Fruit fly (Drosophila melanogaster) Kc167 (cell line): ENCODE measurements around the gene Lgr1.

Source experiments
- Myc ChIP-seq: fragments of >200 bp; optimal IDR thresholded peaks from 2 replicates; lab custom pipeline; 2017; ENCODE audit warnings: missing external identifiers
- Sin3A ChIP-seq: fragments of >200 bp; optimal IDR thresholded peaks from 2 replicates; lab custom pipeline; 2018; ENCODE audit warnings: missing external identifiers
- h ChIP-seq: fragments of >200 bp; optimal IDR thresholded peaks from 3 replicates; lab custom pipeline; 2018; ENCODE audit warnings: missing external identifiers
- insv ChIP-seq: fragments of >200 bp; optimal IDR thresholded peaks from 3 replicates; lab custom pipeline; 2018; ENCODE audit warnings: missing external identifiers
- psq ChIP-seq: fragments of >200 bp; optimal IDR thresholded peaks from 2 replicates; lab custom pipeline; 2017; ENCODE audit warnings: missing external identifiers
- ttk ChIP-seq: sonication (Bioruptor generic); optimal IDR thresholded peaks from 2 replicates; lab custom pipeline; 2017; ENCODE audit warnings: missing external identifiers

The Lgr1 gene

DNA sequence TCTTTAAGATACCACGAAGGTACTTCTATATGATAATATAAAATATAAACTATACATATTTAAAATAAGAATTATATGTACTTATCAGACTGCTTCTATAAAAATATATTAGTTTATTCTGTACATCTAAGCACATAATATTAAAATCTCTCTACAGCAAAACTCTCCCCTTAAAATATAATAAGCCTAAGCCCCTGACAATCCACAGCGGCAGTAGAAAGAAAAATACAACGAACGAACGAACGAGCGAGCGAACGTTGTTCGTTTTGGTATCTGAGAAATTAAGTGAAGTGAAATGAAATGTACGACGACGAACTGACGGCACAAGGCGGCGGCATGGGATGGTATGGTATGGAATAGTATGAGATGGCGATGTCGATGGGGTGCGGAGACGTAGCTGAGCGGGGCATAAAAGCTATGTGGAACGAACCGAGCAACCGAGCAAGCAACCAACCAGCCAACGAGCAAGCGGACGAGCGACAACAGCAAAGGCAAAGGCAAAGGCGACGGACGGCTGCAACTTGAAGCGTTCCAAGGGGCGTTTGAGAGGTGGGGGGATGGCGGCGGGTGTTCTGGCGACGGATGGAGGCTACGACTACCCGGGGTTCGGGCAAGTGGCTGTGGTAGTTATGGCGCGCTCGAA lies 25.0 kb upstream of the Lgr1 start:
- TF ChIP-seq h, result no peak
- TF ChIP-seq psq, result no peak
- no peak for TF ChIP-seq ttk
- TF ChIP-seq insv (lab: Kevin White, UChicago), result no peak
- no peak for TF ChIP-seq Myc (lab: Kevin White, UChicago)
- TF ChIP-seq Sin3A, result no peak

dm6 chr3R:17701131-17701593 lies 24.4 kb upstream of the Lgr1 start:
- no peak for TF ChIP-seq h
- TF ChIP-seq insv (lab: Kevin White, UChicago), result no peak
- no peak for TF ChIP-seq Myc (lab: Kevin White, UChicago)
- TF ChIP-seq psq, result no peak
- TF ChIP-seq ttk, result no peak
- TF ChIP-seq Sin3A, result no peak

DNA sequence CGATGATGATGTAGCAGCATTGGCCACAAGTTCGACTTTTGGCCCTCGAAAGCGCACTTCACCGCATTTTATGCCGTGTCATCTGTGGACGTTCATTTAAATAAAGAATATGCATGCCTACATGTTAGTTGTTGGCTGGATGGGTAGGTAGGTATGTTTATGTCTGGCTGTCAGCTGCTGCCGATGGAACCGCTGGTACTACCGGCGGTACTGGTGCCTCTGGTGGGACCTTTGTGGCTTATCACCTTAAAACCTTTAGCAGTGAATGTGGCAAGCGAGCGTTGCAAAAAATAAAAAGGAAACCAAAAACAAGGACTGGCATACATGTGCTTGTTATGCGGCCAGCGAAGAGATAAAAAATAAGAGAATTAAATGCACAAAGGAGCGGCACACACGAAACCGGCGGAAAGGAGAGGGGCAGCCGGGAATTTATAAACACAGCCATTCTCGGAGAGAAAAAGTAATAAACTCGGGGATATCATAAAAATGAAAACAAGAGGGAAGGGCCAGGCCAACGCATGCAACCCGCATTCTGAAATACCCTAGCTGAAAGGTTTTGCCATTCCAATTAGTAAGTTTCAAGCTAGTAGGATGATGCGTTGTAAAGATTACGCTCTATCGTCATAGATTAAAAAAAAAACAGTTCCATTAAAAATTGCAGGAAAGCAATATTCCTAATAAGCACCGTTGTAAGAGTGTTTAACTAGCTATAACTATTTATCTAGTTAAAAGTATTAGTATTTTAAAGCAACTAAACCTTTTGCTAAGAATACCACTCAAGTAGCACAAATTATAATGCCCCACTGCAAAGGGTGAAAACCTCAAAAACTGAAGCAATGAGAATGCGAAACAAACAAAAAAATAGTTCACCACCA lies 23.4 kb upstream of the Lgr1 start:
- no peak for TF ChIP-seq psq
- no peak for TF ChIP-seq insv (lab: Kevin White, UChicago)
- TF ChIP-seq h, result no peak
- no peak for TF ChIP-seq Sin3A
- no peak for TF ChIP-seq ttk
- no peak for TF ChIP-seq Myc (lab: Kevin White, UChicago)

DNA sequence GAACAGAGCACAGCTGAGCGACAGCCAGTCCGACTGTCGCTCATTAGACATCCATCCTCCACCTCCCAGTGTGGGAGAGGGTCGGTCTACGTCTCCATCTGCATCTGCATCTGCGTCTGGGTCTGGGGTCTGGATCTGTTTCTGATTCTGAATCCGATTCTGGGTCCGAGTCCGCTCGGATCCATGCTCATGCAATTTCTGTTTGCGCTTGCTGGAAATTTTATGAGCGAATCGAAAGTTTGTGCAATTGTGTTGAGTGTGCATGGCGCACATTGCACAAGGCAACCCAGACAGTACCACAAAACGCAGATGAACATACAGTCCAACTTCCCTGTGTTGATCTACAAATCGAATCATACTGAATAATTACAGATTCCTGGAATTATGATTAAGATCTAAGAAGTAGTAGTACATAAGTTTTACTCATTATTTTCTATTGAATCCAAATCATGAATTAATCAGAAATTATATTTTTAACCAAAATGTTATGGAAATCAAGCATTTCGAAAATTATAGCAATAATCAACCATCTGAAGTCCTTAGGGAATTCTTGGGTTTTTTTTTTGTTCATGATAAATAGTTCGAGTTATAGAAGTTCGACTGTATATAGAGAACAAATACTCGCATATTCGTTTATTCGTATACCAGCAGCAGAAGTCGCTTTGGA lies 22.4 kb upstream of the Lgr1 start:
- no peak for TF ChIP-seq ttk
- TF ChIP-seq psq, result no peak
- TF ChIP-seq insv (lab: Kevin White, UChicago), result no peak
- no peak for TF ChIP-seq Myc (lab: Kevin White, UChicago)
- no peak for TF ChIP-seq h
- TF ChIP-seq Sin3A, result no peak

dm6 chr3R:17703691-17704537 lies 21.7 kb upstream of the Lgr1 start:
- TF ChIP-seq insv (lab: Kevin White, UChicago) (no peak), Sin3A (no peak), psq (no peak), Myc (lab: Kevin White, UChicago) (no peak)

dm6 chr3R:17704538-17704854 lies 21.1 kb upstream of the Lgr1 start:
- TF ChIP-seq insv (lab: Kevin White, UChicago), result no peak
- TF ChIP-seq h, result no peak
- no peak for TF ChIP-seq psq
- TF ChIP-seq Sin3A, result no peak
- TF ChIP-seq Myc (lab: Kevin White, UChicago), result no peak
- no peak for TF ChIP-seq ttk

dm6 chr3R:17705140-17705539 lies 20.4 kb upstream of the Lgr1 start:
- no peak for TF ChIP-seq psq
- TF ChIP-seq insv (lab: Kevin White, UChicago), result no peak
- no peak for TF ChIP-seq h
- TF ChIP-seq Sin3A, result no peak
- TF ChIP-seq Myc (lab: Kevin White, UChicago), result no peak
- no peak for TF ChIP-seq ttk

dm6 chr3R:17705899-17706831 lies 19.4 kb upstream of the Lgr1 start:
- TF ChIP-seq h, result no peak
- TF ChIP-seq Myc (lab: Kevin White, UChicago), result no peak
- TF ChIP-seq Sin3A, result no peak
- no peak for TF ChIP-seq insv (lab: Kevin White, UChicago)
- no peak for TF ChIP-seq ttk
- TF ChIP-seq psq, result no peak

- TF ChIP-seq Sin3A, result no peak
- no peak for TF ChIP-seq Myc (lab: Kevin White, UChicago)
- no peak for TF ChIP-seq h
These were observed 18.6 kb upstream of the Lgr1 start for dm6 chr3R:17706971-17707406.

DNA sequence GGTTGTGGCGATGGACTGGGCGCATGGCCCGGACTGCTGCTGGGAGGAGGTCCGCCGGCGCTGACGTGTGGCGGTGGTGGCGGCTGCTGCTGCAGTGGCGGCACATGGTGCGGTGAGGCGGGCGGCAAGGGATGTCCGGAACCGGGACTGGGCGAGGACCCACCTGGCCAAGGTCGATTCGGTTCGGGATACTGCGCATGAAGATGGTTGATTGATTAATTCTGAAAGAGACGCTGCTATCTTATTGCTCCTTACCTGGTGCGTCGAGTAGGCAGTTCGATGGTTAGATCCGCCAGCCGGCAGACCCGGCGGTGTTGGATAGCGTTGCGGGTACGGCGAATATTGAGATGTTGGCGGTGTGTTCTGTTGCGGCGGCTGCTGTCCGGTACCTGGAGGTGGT lies 17.8 kb upstream of the Lgr1 start:
- TF ChIP-seq Myc (lab: Kevin White, UChicago), result no peak
- no peak for TF ChIP-seq ttk
- no peak for TF ChIP-seq h
- TF ChIP-seq Sin3A, result no peak
- TF ChIP-seq psq, result no peak
- no peak for TF ChIP-seq insv (lab: Kevin White, UChicago)

- TF ChIP-seq Myc (lab: Kevin White, UChicago) (no peak), insv (lab: Kevin White, UChicago) (no peak), ttk (no peak), psq (no peak), Sin3A (no peak), h (no peak)
These were observed 16.6 kb upstream of the Lgr1 start for dm6 chr3R:17708778-17709476.
